Worm (Caenorhabditis elegans): ENCODE data around the gene F08D12.12.

DNA sequence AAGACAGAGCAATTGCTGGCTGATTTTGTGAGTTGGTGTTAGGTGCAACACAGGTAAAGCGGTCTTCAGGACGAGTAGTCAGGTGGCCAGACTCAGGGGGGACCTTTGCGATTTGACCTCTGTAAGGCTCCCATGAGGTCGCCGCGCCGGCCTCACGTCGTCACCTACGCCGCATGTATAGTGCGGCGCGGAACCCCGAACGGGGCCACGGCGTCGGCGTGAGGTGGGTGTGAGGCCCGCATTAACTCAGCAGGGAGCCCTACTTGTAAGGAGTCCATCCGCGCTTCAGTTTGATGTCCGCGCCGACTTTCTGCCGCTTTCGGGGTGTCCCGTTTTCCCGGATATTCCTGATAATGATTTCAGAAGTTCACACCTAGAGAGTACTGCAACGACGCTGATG, 32.3 kb downstream of the F08D12.12 start:
- TF ChIP-seq ets-4 (GFP tag; optimal IDR thresholded peaks at IDR 0.05) (no peak), lsl-1 (GFP tag; optimal IDR thresholded peaks at IDR 0.05) (no peak), ama-1 (optimal IDR thresholded peaks at IDR 0.05) (no peak), ama-1 (GFP tag; optimal IDR thresholded peaks at IDR 0.05) (no peak), madf-6 (GFP tag; IDR thresholded peaks at IDR 0.05) (no peak), him-1 (tag; optimal IDR thresholded peaks at IDR 0.05) (no peak), K12H6.12 (tag; optimal IDR thresholded peaks at IDR 0.05) (no peak), ztf-3 (GFP tag; optimal IDR thresholded peaks at IDR 0.05) (no peak), egl-18 (GFP tag; IDR thresholded peaks at IDR 0.05) (no peak), ztf-28 (GFP tag; IDR thresholded peaks at IDR 0.05) (no peak), unc-130 (GFP tag; optimal IDR thresholded peaks at IDR 0.05) (no peak), unc-62 (GFP tag; optimal IDR thresholded peaks at IDR 0.05) (no peak), F52B5.7 (tag; optimal IDR thresholded peaks at IDR 0.05) (no peak)

Measured in whole organism, young adult.